Worm (Caenorhabditis elegans) whole organism, L4 larva: ENCODE measurements around the gene fbxa-202.

Experiments
- F37D6.2 ChIP-seq: sonication (generic microtip); optimal IDR thresholded peaks from 2 replicates; lab custom pipeline; 2016; ENCODE audit warnings: mild to moderate bottlenecking, missing genetic modification characterization, missing compliant biosample characterization
- T20F7.1 ChIP-seq: fragments of 200-800 bp; sonication (Bioruptor generic); optimal IDR thresholded peaks from 2 replicates; lab custom pipeline; 2018; ENCODE audit warnings: mild to moderate bottlenecking, missing genetic modification characterization, missing compliant biosample characterization
- T26A8.4 ChIP-seq: fragments of 200-800 bp; sonication (Bioruptor generic); IDR thresholded peaks from 2 replicates; pipeline ENCODE4 v1.3.6; 2022; ENCODE audit warnings: missing genetic modification characterization, missing compliant biosample characterization
- Y48G9A.11 ChIP-seq: fragments of 200-800 bp; sonication (Bioruptor generic); IDR thresholded peaks from 2 replicates; pipeline ENCODE4 v1.3.6; 2022; ENCODE audit warnings: missing genetic modification reagents, missing genetic modification characterization, missing compliant biosample characterization
- ceh-28 ChIP-seq: fragments of 150-350 bp; optimal IDR thresholded peaks from 2 replicates; lab custom pipeline; 2014; ENCODE audit warnings: missing biosample characterization, missing genetic modification reagents, missing genetic modification characterization
- ceh-32 ChIP-seq: sonication (generic microtip); optimal IDR thresholded peaks from 2 replicates; lab custom pipeline; 2016; ENCODE audit warnings: mild to moderate bottlenecking, missing genetic modification characterization, missing compliant biosample characterization; ENCODE audit not compliant: poor library complexity
- ces-1 ChIP-seq: fragments of 150-350 bp; sonication (generic microtip); optimal IDR thresholded peaks from 4 replicates; lab custom pipeline; 2014; ENCODE audit warnings: missing biosample characterization, missing genetic modification reagents, missing genetic modification characterization
- ctbp-1 ChIP-seq: fragments of 200-800 bp; sonication (Bioruptor generic); IDR thresholded peaks from 2 replicates; pipeline ENCODE4 v1.3.6; 2022; ENCODE audit warnings: missing genetic modification reagents, missing genetic modification characterization, missing compliant biosample characterization
- dmd-8 ChIP-seq: fragments of 200-800 bp; sonication (Bioruptor generic); IDR thresholded peaks from 2 replicates; pipeline ENCODE4 v1.3.6; 2022; ENCODE audit warnings: missing genetic modification characterization, missing compliant biosample characterization
- dve-1 ChIP-seq: sonication (generic microtip); optimal IDR thresholded peaks from 2 replicates; lab custom pipeline; 2017; ENCODE audit warnings: antibody characterized with exemption, mild to moderate bottlenecking, missing genetic modification characterization, missing compliant biosample characterization; ENCODE audit not compliant: insufficient read depth
- egl-27 ChIP-seq: sonication (generic microtip); optimal IDR thresholded peaks from 3 replicates; lab custom pipeline; 2017; ENCODE audit warnings: missing biosample characterization, missing genetic modification reagents, missing genetic modification characterization
- egl-43 ChIP-seq: fragments of 200-800 bp; sonication (Bioruptor generic); IDR thresholded peaks from 2 replicates; pipeline ENCODE4 v1.3.6; 2022; ENCODE audit warnings: missing genetic modification reagents, missing genetic modification characterization, missing compliant biosample characterization
- fos-1 ChIP-seq: fragments of 150-350 bp; optimal IDR thresholded peaks from 2 replicates; lab custom pipeline; 2014; ENCODE audit warnings: missing biosample characterization, missing genetic modification characterization
- gei-8 ChIP-seq: fragments of 200-800 bp; sonication (Bioruptor generic); optimal IDR thresholded peaks from 2 replicates; lab custom pipeline; 2018; ENCODE audit warnings: mild to moderate bottlenecking, missing genetic modification characterization, missing compliant biosample characterization
- jun-1 ChIP-seq: fragments of 150-350 bp; optimal IDR thresholded peaks from 2 replicates; lab custom pipeline; 2014; ENCODE audit warnings: missing biosample characterization, missing genetic modification reagents, missing genetic modification characterization
- lim-7 ChIP-seq: fragments of 200-800 bp; sonication (Bioruptor generic); IDR thresholded peaks from 2 replicates; pipeline ENCODE4 v1.3.6; 2022; ENCODE audit warnings: missing genetic modification characterization, missing compliant biosample characterization
- lin-1 ChIP-seq: fragments of 200-800 bp; sonication (Bioruptor generic); IDR thresholded peaks from 2 replicates; pipeline ENCODE4 v1.3.6; 2022; ENCODE audit warnings: missing genetic modification reagents, missing genetic modification characterization, missing compliant biosample characterization
- lin-13 ChIP-seq: fragments of 150-350 bp; optimal IDR thresholded peaks from 2 replicates; lab custom pipeline; 2014; ENCODE audit warnings: missing biosample characterization, missing genetic modification reagents, missing genetic modification characterization
- lin-29 ChIP-seq: fragments of 200-800 bp; sonication (Bioruptor generic); IDR thresholded peaks from 2 replicates; pipeline ENCODE4 v1.3.6; 2022; ENCODE audit warnings: missing genetic modification reagents, missing genetic modification characterization, missing compliant biosample characterization
- lir-3 ChIP-seq: sonication (generic microtip); optimal IDR thresholded peaks from 2 replicates; lab custom pipeline; 2016; ENCODE audit warnings: mild to moderate bottlenecking, missing genetic modification characterization, missing compliant biosample characterization
- lsy-2 ChIP-seq, 2 experiments: fragments of 150-350 bp in 1 of 2; sonication (generic microtip) in 1 of 2; optimal IDR thresholded peaks; 2 replicates each; lab custom pipeline; 2014 to 2017; ENCODE audit warnings: missing biosample characterization in 2 of 2, missing genetic modification characterization in 2 of 2
- madf-5 ChIP-seq, 2 experiments: fragments of 200-800 bp; sonication (Bioruptor generic); IDR thresholded peaks; 2 replicates each; pipeline ENCODE4 v1.3.6; 2022; ENCODE audit warnings: missing compliant biosample characterization in 2 of 2, missing genetic modification characterization in 2 of 2
- mdt-29 ChIP-seq: fragments of 200-800 bp; sonication (Bioruptor generic); IDR thresholded peaks from 2 replicates; pipeline ENCODE4 v1.3.6; 2022; ENCODE audit warnings: missing genetic modification reagents, missing genetic modification characterization, missing compliant biosample characterization
- mep-1 ChIP-seq: fragments of 150-350 bp; sonication (generic microtip); optimal IDR thresholded peaks from 3 replicates; lab custom pipeline; 2014; ENCODE audit warnings: missing biosample characterization, missing genetic modification characterization
- nhr-10 ChIP-seq: fragments of 150-350 bp; optimal IDR thresholded peaks from 2 replicates; lab custom pipeline; 2014; ENCODE audit warnings: missing biosample characterization, missing genetic modification characterization
- nhr-111 ChIP-seq: fragments of 200-800 bp; sonication (Bioruptor generic); optimal IDR thresholded peaks from 2 replicates; lab custom pipeline; 2018; ENCODE audit warnings: mild to moderate bottlenecking, missing genetic modification characterization, missing compliant biosample characterization
- nhr-237 ChIP-seq: sonication (generic microtip); optimal IDR thresholded peaks from 2 replicates; lab custom pipeline; 2017; ENCODE audit warnings: missing biosample characterization, missing genetic modification characterization
- nhr-25 ChIP-seq: sonication (generic microtip); optimal IDR thresholded peaks from 2 replicates; lab custom pipeline; 2017; ENCODE audit warnings: missing genetic modification characterization, mild to moderate bottlenecking, missing compliant biosample characterization, antibody characterized with exemption, moderate library complexity, borderline replicate concordance; ENCODE audit not compliant: insufficient read depth
- nhr-28 ChIP-seq: fragments of 150-350 bp; optimal IDR thresholded peaks from 2 replicates; lab custom pipeline; 2014; ENCODE audit warnings: missing biosample characterization, missing genetic modification characterization
- nhr-42 ChIP-seq: fragments of 200-800 bp; sonication (Bioruptor generic); IDR thresholded peaks from 2 replicates; pipeline ENCODE4 v1.3.6; 2022; ENCODE audit warnings: missing genetic modification characterization, missing compliant biosample characterization
- nhr-48 ChIP-seq: sonication (generic microtip); optimal IDR thresholded peaks from 2 replicates; lab custom pipeline; 2016; ENCODE audit warnings: mild to moderate bottlenecking, missing genetic modification characterization, missing compliant biosample characterization
- nhr-6 ChIP-seq: fragments of 150-350 bp; optimal IDR thresholded peaks from 2 replicates; lab custom pipeline; 2014; ENCODE audit warnings: missing biosample characterization, missing genetic modification characterization
- nhr-76 ChIP-seq: fragments of 150-350 bp; optimal IDR thresholded peaks from 2 replicates; lab custom pipeline; 2014; ENCODE audit warnings: missing biosample characterization, missing genetic modification characterization
- pha-4 ChIP-seq, 2 experiments: fragments of 150-350 bp in 1 of 2; fragments of 200-800 bp in 1 of 2; sonication (Bioruptor generic) in 1 of 2; IDR thresholded peaks in 1 of 2; optimal IDR thresholded peaks in 1 of 2; 2 replicates each; pipeline versions ENCODE4 v1.3.6 to Lab custom; 2014 to 2022; ENCODE audit warnings: missing genetic modification characterization in 2 of 2, missing genetic modification reagents in 2 of 2, missing biosample characterization in 1 of 2, missing compliant biosample characterization in 1 of 2
- sdz-12 ChIP-seq: fragments of 200-800 bp; sonication (Bioruptor generic); optimal IDR thresholded peaks from 2 replicates; lab custom pipeline; 2018; ENCODE audit warnings: mild to moderate bottlenecking, missing genetic modification characterization, missing compliant biosample characterization
- set-16 ChIP-seq: fragments of 200-800 bp; sonication (Bioruptor generic); IDR thresholded peaks from 2 replicates; pipeline ENCODE4 v1.3.6; 2022; ENCODE audit warnings: missing genetic modification reagents, missing genetic modification characterization, missing compliant biosample characterization
- snpc-1.2 ChIP-seq: fragments of 200-800 bp; sonication (Bioruptor generic); IDR thresholded peaks from 2 replicates; pipeline ENCODE4 v1.3.6; 2022; ENCODE audit warnings: missing genetic modification reagents, missing genetic modification characterization, missing compliant biosample characterization
- snpc-4 ChIP-seq: fragments of 150-350 bp; optimal IDR thresholded peaks from 2 replicates; lab custom pipeline; 2014; ENCODE audit warnings: missing biosample characterization, missing genetic modification characterization
- tag-97 ChIP-seq: fragments of 200-800 bp; sonication (Bioruptor generic); IDR thresholded peaks from 2 replicates; pipeline ENCODE4 v1.3.6; 2022; ENCODE audit warnings: missing genetic modification characterization, missing compliant biosample characterization
- tra-1 ChIP-seq: fragments of 200-800 bp; sonication (Bioruptor generic); IDR thresholded peaks from 2 replicates; pipeline ENCODE4 v1.3.6; 2022; ENCODE audit warnings: missing genetic modification reagents, missing genetic modification characterization, missing compliant biosample characterization
- unc-130 ChIP-seq: sonication (generic microtip); optimal IDR thresholded peaks from 2 replicates; lab custom pipeline; 2016; ENCODE audit warnings: missing genetic modification reagents, missing genetic modification characterization, missing compliant biosample characterization
- unc-39 ChIP-seq: sonication (generic microtip); optimal IDR thresholded peaks from 2 replicates; lab custom pipeline; 2017; ENCODE audit warnings: missing biosample characterization, missing genetic modification characterization
- vab-7 ChIP-seq: fragments of 200-800 bp; sonication (Bioruptor generic); IDR thresholded peaks from 2 replicates; pipeline ENCODE4 v1.3.6; 2022; ENCODE audit warnings: missing genetic modification reagents, missing genetic modification characterization, missing compliant biosample characterization
- zfp-3 ChIP-seq: fragments of 200-800 bp; sonication (Bioruptor generic); conservative IDR thresholded peaks from 2 replicates; pipeline ENCODE4 v1.3.6; 2022; ENCODE audit warnings: missing genetic modification reagents, missing genetic modification characterization, missing compliant biosample characterization

The fbxa-202 gene

DNA sequence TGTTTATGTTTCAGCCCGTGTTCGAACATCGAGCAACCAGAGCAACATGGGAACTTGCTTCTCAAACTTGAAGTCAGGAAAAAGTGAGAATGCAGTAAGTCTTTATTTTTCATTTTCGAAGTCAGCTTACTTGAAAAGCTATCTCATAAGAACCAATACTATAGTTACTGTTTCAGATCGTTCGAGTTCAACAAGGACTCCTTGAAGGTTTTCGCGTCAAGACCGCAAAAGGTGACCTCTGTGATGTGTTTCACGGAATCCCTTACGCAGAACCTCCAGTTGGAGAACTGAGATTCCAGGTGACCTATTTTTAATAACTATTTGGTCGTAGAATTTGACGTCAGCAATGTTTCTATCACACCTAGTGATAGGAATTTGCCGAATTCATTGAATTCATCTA lies 3.5 kb upstream of the fbxa-202 start:
- no peak for TF ChIP-seq lim-7
- 0 out of 2 replicates have a peak, but pooled peaks have one; percentile 55 for TF ChIP-seq zfp-3 (GFP tag; lab: Robert Waterston, UW)

DNA sequence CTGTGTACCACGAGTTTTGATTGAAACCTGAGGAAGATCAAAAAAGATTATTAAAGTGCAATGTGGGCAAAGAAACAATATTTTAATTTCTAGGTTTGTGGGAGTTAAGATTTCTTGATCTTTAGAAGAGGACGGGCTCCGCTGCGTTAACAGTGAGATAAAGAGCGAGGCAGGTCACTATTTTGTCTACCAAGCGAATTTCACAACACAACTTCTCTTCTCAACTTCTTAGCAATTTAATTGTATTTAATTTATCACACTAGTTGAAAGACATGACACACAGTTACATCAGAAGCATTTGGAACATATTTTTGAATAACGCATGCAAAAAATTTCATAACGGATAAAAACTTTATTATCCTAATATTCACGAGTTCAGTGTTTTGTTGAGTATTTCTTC lies 686 bp upstream of the fbxa-202 start:
- no peak for TF ChIP-seq vab-7 (GFP tag; lab: Robert Waterston, UW)
- no peak for TF ChIP-seq lin-1
- TF ChIP-seq unc-39 (tag; lab: Kevin White, UChicago) = no peak
- no peak for TF ChIP-seq ctbp-1 (GFP tag; lab: Robert Waterston, UW)
- peak; percentile 23 for TF ChIP-seq nhr-28
- no peak for TF ChIP-seq dmd-8 (GFP tag; lab: Robert Waterston, UW)
- TF ChIP-seq ceh-28 (tag; lab: Kevin White, UChicago) = no peak
- no peak for TF ChIP-seq nhr-76 (tag; lab: Kevin White, UChicago)
- no peak for TF ChIP-seq snpc-1.2 (GFP tag; lab: Robert Waterston, UW)
- TF ChIP-seq mep-1 (tag; lab: Kevin White, UChicago) = no peak
- TF ChIP-seq lir-3 (tag; lab: Kevin White, UChicago) = no peak
- TF ChIP-seq F37D6.2 (tag; lab: Kevin White, UChicago) = no peak
- no peak for TF ChIP-seq T20F7.1 (GFP tag; lab: Kevin White, UChicago)
- TF ChIP-seq gei-8 (GFP tag; lab: Kevin White, UChicago) = no peak
- no peak for TF ChIP-seq nhr-237 (tag; lab: Kevin White, UChicago)
- peak; percentile 77 for TF ChIP-seq nhr-25
- no peak for TF ChIP-seq dve-1 (tag; lab: Kevin White, UChicago)
- no peak for TF ChIP-seq nhr-48 (tag; lab: Kevin White, UChicago)
- TF ChIP-seq jun-1 (tag; lab: Kevin White, UChicago) = no peak
- no peak for TF ChIP-seq nhr-111 (GFP tag; lab: Kevin White, UChicago)
- TF ChIP-seq set-16 (GFP tag; lab: Robert Waterston, UW) = no peak
- TF ChIP-seq zfp-3 (GFP tag; lab: Robert Waterston, UW) = peak; percentile 88
- TF ChIP-seq egl-43 (GFP tag; lab: Robert Waterston, UW) = no peak
- TF ChIP-seq snpc-4 (tag; lab: Kevin White, UChicago) = no peak
- TF ChIP-seq tra-1 (GFP tag; lab: Robert Waterston, UW) = 0 out of 2 replicates have a peak, but pooled peaks have one; percentile 57

DNA sequence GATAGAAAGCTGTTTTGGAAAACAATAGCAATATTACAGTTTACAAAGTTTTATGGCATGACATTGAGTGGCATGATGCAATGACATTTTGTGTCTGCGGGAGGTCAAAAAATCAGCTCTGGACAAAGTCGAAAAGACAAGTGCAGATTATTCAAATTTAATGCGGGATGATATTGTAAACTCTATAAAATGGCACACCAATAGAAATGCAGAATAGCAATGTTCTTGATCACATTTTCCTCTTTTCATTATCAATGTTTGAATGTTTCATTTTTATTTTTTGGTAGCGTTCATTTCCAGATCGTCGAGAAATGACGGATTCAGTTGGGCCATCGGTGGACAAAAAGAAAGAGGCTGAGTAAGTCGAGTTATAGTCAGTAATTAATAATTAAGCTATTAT lies 1.8 kb downstream of the fbxa-202 start, which contains the start of gene T28C12.2:
T28C12.2 (plus strand) TSS at position 301 of the 400 bp plus-strand sequence.
- TF ChIP-seq zfp-3 (GFP tag; lab: Robert Waterston, UW) (no peak), nhr-28 (no peak), T20F7.1 (GFP tag; lab: Kevin White, UChicago) (no peak), sdz-12 (no peak), Y48G9A.11 (GFP tag; lab: Robert Waterston, UW) (no peak), unc-130 (no peak), nhr-42 (GFP tag; lab: Robert Waterston, UW) (no peak), lin-29 (GFP tag; lab: Robert Waterston, UW) (no peak), ces-1 (GFP tag; lab: Kevin White, UChicago) (no peak)

DNA sequence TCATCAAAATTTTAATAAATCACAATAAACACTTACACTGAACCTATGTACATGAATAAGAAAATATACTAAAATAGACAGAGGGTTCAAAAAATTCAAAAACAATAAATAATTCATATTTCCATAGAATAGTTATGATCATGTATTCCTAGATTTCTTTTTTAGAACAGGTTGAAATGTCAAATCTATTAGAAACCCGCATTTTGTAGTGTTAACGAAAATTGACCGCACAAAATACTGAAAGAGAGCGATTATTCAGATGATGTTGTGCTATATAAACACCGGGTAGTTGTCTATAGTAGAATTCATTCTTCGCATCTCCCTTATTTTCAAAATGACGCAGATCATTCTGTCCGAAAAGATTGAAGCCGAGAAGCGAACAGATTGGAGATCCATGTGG lies 4.5 kb downstream of the fbxa-202 start, which contains the start of gene T28C12.1:
T28C12.1 (plus strand) TSS at position 301 of the 400 bp plus-strand sequence.
- no peak for TF ChIP-seq madf-5 (GFP tag; IDR thresholded peaks at IDR 0.05; lab: Robert Waterston, UW)
- TF ChIP-seq, all 104 proteins: peak for 0

DNA sequence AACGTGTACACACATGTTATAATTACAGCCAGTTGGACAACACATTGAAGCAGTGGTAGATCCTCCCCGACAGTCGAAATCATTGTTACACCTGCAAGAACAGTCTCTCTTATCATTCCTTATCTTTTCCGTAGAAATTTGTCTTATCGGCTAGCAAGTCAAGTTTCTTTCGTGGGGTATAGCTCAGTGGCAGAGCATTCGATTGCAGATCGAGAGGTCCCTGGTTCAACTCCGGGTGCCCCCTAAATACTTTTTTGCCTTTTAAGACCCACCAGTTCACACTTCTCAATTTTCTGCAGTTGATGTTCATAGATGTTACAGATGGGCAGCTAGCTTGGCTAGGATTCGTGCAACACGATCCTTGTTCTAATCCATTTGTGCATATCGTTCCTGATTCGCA lies 8.1 kb downstream of the fbxa-202 start:
- TF ChIP-seq egl-27 (tag; lab: Kevin White, UChicago) = no peak
- peak; percentile 85 for TF ChIP-seq pha-4 (GFP tag; IDR thresholded peaks at IDR 0.05; lab: Robert Waterston, UW)
- TF ChIP-seq pha-4 (tag; optimal IDR thresholded peaks at IDR 0.05; lab: Kevin White, UChicago) = no peak
- TF ChIP-seq lin-13 (GFP tag; lab: Kevin White, UChicago) = peak; percentile 13
- TF ChIP-seq ceh-32 (tag; lab: Kevin White, UChicago) = no peak
- TF ChIP-seq nhr-6 (tag; lab: Kevin White, UChicago) = no peak
- TF ChIP-seq mdt-29 (GFP tag; lab: Robert Waterston, UW) = no peak
- no peak for TF ChIP-seq T26A8.4
- no peak for TF ChIP-seq lsy-2 (tag; optimal IDR thresholded peaks at IDR 0.05; lab: Kevin White, UChicago)
- no peak for TF ChIP-seq unc-130
- peak; percentile 66; the same call in 1 of the 2 replicates for TF ChIP-seq zfp-3 (GFP tag; lab: Robert Waterston, UW)
- TF ChIP-seq tag-97 (GFP tag; lab: Robert Waterston, UW) = no peak
- no peak for TF ChIP-seq nhr-10 (tag; lab: Kevin White, UChicago)
- TF ChIP-seq fos-1 (tag; lab: Kevin White, UChicago) = no peak
- peak; percentile 73 for TF ChIP-seq tra-1 (GFP tag; lab: Robert Waterston, UW)
